Worm (Caenorhabditis elegans) whole organism, L1 larva: Measurements from ENCODE around the gene acp-5.

Source experiments
- C16A3.4 ChIP-seq: fragments of 150-350 bp; optimal IDR thresholded peaks from 2 replicates; lab custom pipeline; 2014; ENCODE audit warnings: missing biosample characterization, missing genetic modification characterization
- C34B4.2 ChIP-seq: sonication (generic microtip); optimal IDR thresholded peaks from 2 replicates; lab custom pipeline; 2017; ENCODE audit warnings: mild to moderate bottlenecking, missing genetic modification characterization, missing compliant biosample characterization
- aha-1 ChIP-seq: fragments of 150-350 bp; optimal IDR thresholded peaks from 2 replicates; lab custom pipeline; 2014; ENCODE audit warnings: missing biosample characterization, missing genetic modification characterization
- aly-2 ChIP-seq: fragments of 150-350 bp; optimal IDR thresholded peaks from 2 replicates; lab custom pipeline; 2014; ENCODE audit warnings: missing biosample characterization, missing genetic modification characterization
- blmp-1 ChIP-seq: fragments of 150-350 bp; optimal IDR thresholded peaks from 2 replicates; lab custom pipeline; 2014; ENCODE audit warnings: missing biosample characterization, missing genetic modification characterization
- ceh-8 ChIP-seq: fragments of 200-800 bp; sonication (Bioruptor generic); optimal IDR thresholded peaks from 2 replicates; lab custom pipeline; 2018; ENCODE audit warnings: mild to moderate bottlenecking, missing genetic modification characterization, moderate library complexity, missing compliant biosample characterization
- egl-27 ChIP-seq, 2 experiments: fragments of 150-350 bp in 1 of 2; sonication (generic microtip); optimal IDR thresholded peaks; 3 replicates each; lab custom pipeline; 2017 to 2018; ENCODE audit warnings: missing biosample characterization in 2 of 2, missing genetic modification characterization in 2 of 2, missing genetic modification reagents in 2 of 2
- elt-3 ChIP-seq, 6 experiments: fragments of 150-350 bp in 1 of 6; sonication (generic microtip); optimal IDR thresholded peaks; 2 replicates each; lab custom pipeline; 2017 to 2018; ENCODE audit warnings: missing biosample characterization in 6 of 6, missing genetic modification characterization in 6 of 6, inconsistent platforms in 1 of 6
- ets-5 ChIP-seq: fragments of 200-800 bp; sonication (Bioruptor generic); IDR thresholded peaks from 2 replicates; pipeline ENCODE4 v1.3.6; 2022; ENCODE audit warnings: missing genetic modification characterization, missing compliant biosample characterization
- grh-1 ChIP-seq: fragments of 200-800 bp; sonication (Bioruptor generic); IDR thresholded peaks from 2 replicates; pipeline ENCODE4 v1.3.6; 2022; ENCODE audit warnings: missing genetic modification reagents, missing genetic modification characterization, missing compliant biosample characterization
- hlh-4 ChIP-seq: sonication (generic microtip); optimal IDR thresholded peaks from 2 replicates; lab custom pipeline; 2016; ENCODE audit warnings: mild to moderate bottlenecking, missing genetic modification characterization, missing compliant biosample characterization
- hpl-2 ChIP-seq: fragments of 150-350 bp; optimal IDR thresholded peaks from 2 replicates; lab custom pipeline; 2014; ENCODE audit warnings: missing biosample characterization, missing genetic modification reagents, missing genetic modification characterization
- lin-13 ChIP-seq: fragments of 150-350 bp; optimal IDR thresholded peaks from 2 replicates; lab custom pipeline; 2014; ENCODE audit warnings: missing biosample characterization, missing genetic modification reagents, missing genetic modification characterization
- lin-14 ChIP-seq: fragments of 200-800 bp; sonication (Bioruptor generic); optimal IDR thresholded peaks from 2 replicates; lab custom pipeline; 2018; ENCODE audit warnings: mild to moderate bottlenecking, missing genetic modification characterization, moderate library complexity, missing compliant biosample characterization
- lin-35 ChIP-seq, 2 experiments: fragments of 150-350 bp; optimal IDR thresholded peaks; 2 replicates each; lab custom pipeline; 2014; ENCODE audit warnings: missing biosample characterization in 2 of 2, missing genetic modification characterization in 2 of 2, missing genetic modification reagents in 2 of 2
- lin-39 ChIP-seq: fragments of 150-350 bp; optimal IDR thresholded peaks from 2 replicates; lab custom pipeline; 2014; ENCODE audit warnings: missing biosample characterization, missing genetic modification reagents, missing genetic modification characterization
- lir-3 ChIP-seq: sonication (generic microtip); optimal IDR thresholded peaks from 2 replicates; lab custom pipeline; 2016; ENCODE audit warnings: mild to moderate bottlenecking, missing genetic modification characterization, moderate library complexity, missing compliant biosample characterization; ENCODE audit not compliant: poor library complexity
- lsy-2 ChIP-seq, 2 experiments: fragments of 150-350 bp; optimal IDR thresholded peaks; 2 replicates each; lab custom pipeline; 2014; ENCODE audit warnings: missing biosample characterization in 2 of 2, missing genetic modification characterization in 2 of 2
- mab-9 ChIP-seq: fragments of 200-800 bp; sonication (Bioruptor generic); IDR thresholded peaks from 2 replicates; pipeline ENCODE4 v1.3.6; 2022; ENCODE audit warnings: missing genetic modification reagents, missing genetic modification characterization, missing compliant biosample characterization
- mdl-1 ChIP-seq, 2 experiments: fragments of 150-350 bp; optimal IDR thresholded peaks; 2 replicates each; lab custom pipeline; 2014 to 2017; ENCODE audit warnings: missing biosample characterization in 2 of 2, missing genetic modification characterization in 2 of 2, inconsistent platforms in 1 of 2
- mef-2 ChIP-seq: fragments of 150-350 bp; optimal IDR thresholded peaks from 2 replicates; lab custom pipeline; 2014; ENCODE audit warnings: missing biosample characterization, missing genetic modification characterization
- mep-1 ChIP-seq: fragments of 150-350 bp; optimal IDR thresholded peaks from 2 replicates; lab custom pipeline; 2014; ENCODE audit warnings: missing biosample characterization, missing genetic modification characterization
- nhr-12 ChIP-seq: sonication (generic microtip); optimal IDR thresholded peaks from 2 replicates; lab custom pipeline; 2017; ENCODE audit warnings: missing biosample characterization, missing genetic modification characterization
- nhr-19 ChIP-seq: fragments of 200-800 bp; sonication (Bioruptor generic); conservative IDR thresholded peaks from 2 replicates; pipeline ENCODE4 v1.3.6; 2022; ENCODE audit warnings: missing genetic modification characterization, missing compliant biosample characterization
- nhr-20 ChIP-seq: sonication (generic microtip); optimal IDR thresholded peaks from 2 replicates; lab custom pipeline; 2016; ENCODE audit warnings: mild to moderate bottlenecking, missing genetic modification characterization, missing compliant biosample characterization
- nhr-237 ChIP-seq: fragments of 150-350 bp; optimal IDR thresholded peaks from 2 replicates; lab custom pipeline; 2014; ENCODE audit warnings: missing biosample characterization, missing genetic modification characterization
- nhr-71 ChIP-seq: sonication (generic microtip); optimal IDR thresholded peaks from 2 replicates; lab custom pipeline; 2016; ENCODE audit warnings: mild to moderate bottlenecking, missing genetic modification characterization, moderate library complexity, missing compliant biosample characterization
- nhr-77 ChIP-seq: fragments of 150-350 bp; optimal IDR thresholded peaks from 2 replicates; lab custom pipeline; 2014; ENCODE audit warnings: missing biosample characterization, missing genetic modification characterization
- nhr-84 ChIP-seq: sonication (generic microtip); optimal IDR thresholded peaks from 2 replicates; lab custom pipeline; 2017; ENCODE audit warnings: missing biosample characterization, missing genetic modification characterization
- nhr-85 ChIP-seq: sonication (generic microtip); peaks from one replicate; lab custom pipeline; 2016; ENCODE audit warnings: missing genetic modification characterization, inconsistent platforms, missing compliant biosample characterization
- nhr-90 ChIP-seq: sonication (generic microtip); optimal IDR thresholded peaks from 2 replicates; lab custom pipeline; 2016; ENCODE audit warnings: mild to moderate bottlenecking, missing genetic modification characterization, missing compliant biosample characterization; ENCODE audit not compliant: poor library complexity
- pax-3 ChIP-seq: fragments of 200-800 bp; sonication (Bioruptor generic); optimal IDR thresholded peaks from 2 replicates; lab custom pipeline; 2018; ENCODE audit warnings: mild to moderate bottlenecking, missing genetic modification characterization, moderate library complexity, missing compliant biosample characterization
- pqm-1 ChIP-seq: sonication (generic microtip); optimal IDR thresholded peaks from 3 replicates; lab custom pipeline; 2017; ENCODE audit warnings: missing biosample characterization, missing genetic modification characterization
- rnt-1 ChIP-seq: sonication (generic microtip); optimal IDR thresholded peaks from 2 replicates; lab custom pipeline; 2016; ENCODE audit warnings: mild to moderate bottlenecking, missing genetic modification characterization, moderate library complexity, missing compliant biosample characterization
- snu-23 ChIP-seq: sonication (generic microtip); optimal IDR thresholded peaks from 2 replicates; lab custom pipeline; 2016; ENCODE audit warnings: missing genetic modification characterization, missing compliant biosample characterization
- sox-4 ChIP-seq: sonication (generic microtip); optimal IDR thresholded peaks from 2 replicates; lab custom pipeline; 2016; ENCODE audit warnings: missing genetic modification characterization, missing compliant biosample characterization
- tlp-1 ChIP-seq: fragments of 150-350 bp; optimal IDR thresholded peaks from 2 replicates; lab custom pipeline; 2014; ENCODE audit warnings: missing biosample characterization, missing genetic modification characterization
- unc-130 ChIP-seq: fragments of 150-350 bp; optimal IDR thresholded peaks from 2 replicates; lab custom pipeline; 2017; ENCODE audit warnings: missing biosample characterization, missing genetic modification characterization, inconsistent platforms
- unc-62 ChIP-seq: fragments of 150-350 bp; optimal IDR thresholded peaks from 2 replicates; lab custom pipeline; 2014; ENCODE audit warnings: missing biosample characterization, missing genetic modification reagents, missing genetic modification characterization
- unc-98 ChIP-seq: fragments of 200-800 bp; sonication (Bioruptor generic); IDR thresholded peaks from 2 replicates; pipeline ENCODE4 v1.3.6; 2022; ENCODE audit warnings: missing genetic modification characterization, missing compliant biosample characterization
- xbp-1 ChIP-seq: sonication (generic microtip); optimal IDR thresholded peaks from 2 replicates; lab custom pipeline; 2016; ENCODE audit warnings: missing genetic modification characterization, missing compliant biosample characterization
- zag-1 ChIP-seq: fragments of 150-350 bp; optimal IDR thresholded peaks from 2 replicates; lab custom pipeline; 2014; ENCODE audit warnings: missing biosample characterization, missing genetic modification characterization
- ztf-11 ChIP-seq, 2 experiments: sonication (generic microtip); optimal IDR thresholded peaks; 2 replicates each; lab custom pipeline; 2016 to 2017; ENCODE audit warnings: missing genetic modification characterization in 2 of 2, missing biosample characterization in 1 of 2, missing compliant biosample characterization in 1 of 2
- ztf-4 ChIP-seq: fragments of 150-350 bp; optimal IDR thresholded peaks from 2 replicates; lab custom pipeline; 2014; ENCODE audit warnings: missing biosample characterization, missing genetic modification characterization

acp-5 gene

DNA sequence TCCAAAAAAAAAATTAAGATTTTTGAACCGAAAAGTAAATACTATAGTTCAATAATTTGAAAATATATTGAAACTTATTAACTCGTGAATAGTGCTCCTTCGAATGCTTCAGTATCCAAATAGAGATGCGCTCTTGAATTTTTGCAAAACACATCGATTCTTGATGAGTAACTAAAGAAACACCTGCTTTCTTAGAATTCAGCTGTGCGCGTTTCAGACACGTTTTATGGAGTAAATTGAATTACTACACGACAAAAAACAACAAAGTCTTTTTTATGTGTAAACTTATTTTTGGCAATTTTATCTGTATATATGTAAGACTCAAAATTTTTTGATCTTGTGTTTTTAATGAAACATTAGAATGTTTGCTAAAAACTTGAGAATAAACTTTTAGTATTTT, 7.3 kb downstream of the acp-5 start:
- TF ChIP-seq hlh-4 (tag; lab: Kevin White, UChicago) (peak; percentile 95), nhr-77 (no peak), lin-39 (no peak), nhr-20 (tag; lab: Kevin White, UChicago) (no peak), ztf-11 (tag; optimal IDR thresholded peaks at IDR 0.05; lab: Kevin White, UChicago) (no peak), ets-5 (no peak), C16A3.4 (tag; lab: Kevin White, UChicago) (no peak), egl-27 (tag; optimal IDR thresholded peaks at IDR 0.05; lab: Kevin White, UChicago) (no peak)

DNA sequence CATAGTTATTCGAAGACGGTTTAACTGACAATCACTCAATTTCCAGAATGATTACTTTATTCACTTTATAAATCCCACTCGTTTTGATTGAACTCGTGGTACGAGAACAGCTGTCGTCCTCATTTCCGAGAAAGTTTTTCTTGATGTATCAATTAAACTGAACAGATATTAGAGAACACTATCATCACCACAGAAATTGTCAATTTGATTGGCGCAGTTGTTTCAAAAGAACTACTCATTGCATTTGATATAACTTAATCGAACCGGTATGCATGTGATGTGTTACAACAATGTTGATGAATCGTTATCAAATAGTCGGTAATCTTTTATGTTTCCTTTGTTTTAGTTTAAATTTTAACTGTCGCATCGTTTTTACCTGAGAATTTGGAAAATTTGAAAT, 7.8 kb downstream of the acp-5 start:
- TF ChIP-seq tlp-1 (tag; lab: Kevin White, UChicago) = no peak
- no peak for TF ChIP-seq nhr-84 (tag; lab: Kevin White, UChicago)
- TF ChIP-seq nhr-20 (tag; lab: Kevin White, UChicago) = peak; percentile 40
- peak; percentile 43 for TF ChIP-seq hlh-4 (tag; lab: Kevin White, UChicago)
- no peak for TF ChIP-seq grh-1 (GFP tag; lab: Robert Waterston, UW)
- peak; percentile 12 for TF ChIP-seq lir-3 (tag; lab: Kevin White, UChicago)
- no peak for TF ChIP-seq mab-9 (GFP tag; lab: Robert Waterston, UW)
- peak in 1 of 2 experiments; percentile 47 for TF ChIP-seq lin-35 (GFP tag; optimal IDR thresholded peaks at IDR 0.05; lab: Kevin White, UChicago)
- TF ChIP-seq blmp-1 (tag; lab: Kevin White, UChicago) = peak; percentile 37
- TF ChIP-seq aly-2 (tag; lab: Kevin White, UChicago) = no peak
- peak; percentile 86 for TF ChIP-seq lin-14 (GFP tag; lab: Kevin White, UChicago)
- TF ChIP-seq C34B4.2 = no peak
- no peak for TF ChIP-seq pqm-1
- TF ChIP-seq lsy-2 (tag; optimal IDR thresholded peaks at IDR 0.05; lab: Kevin White, UChicago) = peak in 1 of 2 experiments; percentile 28
- no peak for TF ChIP-seq egl-27 (tag; optimal IDR thresholded peaks at IDR 0.05; lab: Kevin White, UChicago)
- TF ChIP-seq nhr-12 = no peak
- TF ChIP-seq lin-39 = peak; percentile 6
- TF ChIP-seq unc-62 (GFP tag; lab: Kevin White, UChicago) = no peak
- peak; percentile 18 for TF ChIP-seq lin-13 (GFP tag; lab: Kevin White, UChicago)
- no peak for TF ChIP-seq nhr-237
- TF ChIP-seq snu-23 (GFP tag; lab: Kevin White, UChicago) = peak; percentile 49
- TF ChIP-seq unc-98 (GFP tag; lab: Robert Waterston, UW) = no peak
- TF ChIP-seq zag-1 (tag; lab: Kevin White, UChicago) = no peak
- no peak for TF ChIP-seq hpl-2
- no peak for TF ChIP-seq xbp-1 (tag; lab: Kevin White, UChicago)
- peak; percentile 44 for TF ChIP-seq rnt-1 (tag; lab: Kevin White, UChicago)
- no peak for TF ChIP-seq nhr-90 (tag; lab: Kevin White, UChicago)
- no peak for TF ChIP-seq sox-4 (tag; lab: Kevin White, UChicago)
- TF ChIP-seq unc-130 (tag; lab: Kevin White, UChicago) = no peak
- peak; percentile 79 for TF ChIP-seq nhr-71 (tag; lab: Kevin White, UChicago)
- no peak for TF ChIP-seq pax-3 (tag; lab: Kevin White, UChicago)
- TF ChIP-seq mef-2 = no peak
- peak; percentile 40 for TF ChIP-seq nhr-19 (GFP tag; lab: Robert Waterston, UW)
- peak; percentile 43 for TF ChIP-seq ztf-4 (tag; lab: Kevin White, UChicago)
- peak; percentile 56 for TF ChIP-seq nhr-85 (tag; lab: Kevin White, UChicago)
- TF ChIP-seq ceh-8 (GFP tag; lab: Kevin White, UChicago) = no peak
- no peak for TF ChIP-seq mdl-1 (tag; optimal IDR thresholded peaks at IDR 0.05; lab: Kevin White, UChicago)
- TF ChIP-seq elt-3 (tag; optimal IDR thresholded peaks at IDR 0.05; lab: Kevin White, UChicago) = peak in 1 of 6 experiments; percentile 64
- TF ChIP-seq mep-1 (tag; lab: Kevin White, UChicago) = no peak
- TF ChIP-seq nhr-77 = no peak
- no peak for TF ChIP-seq aha-1
